Worm (Caenorhabditis elegans) whole organism, L3 larva: Measurements from ENCODE around the gene Y62H9A.12.
"Not testable (repeated sequence)": the region's sequence is repeated elsewhere in the genome, so short reads cannot be mapped to it uniquely, and the experiment has no call there.

ENCODE experiments used
- R02D3.7 ChIP-seq: fragments of 150-350 bp; optimal IDR thresholded peaks from 2 replicates; lab custom pipeline; 2014; ENCODE audit warnings: missing biosample characterization, missing genetic modification characterization
- ZK546.5 ChIP-seq: sonication (generic microtip); optimal IDR thresholded peaks from 2 replicates; lab custom pipeline; 2017; ENCODE audit warnings: missing biosample characterization, missing genetic modification characterization
- aly-2 ChIP-seq: fragments of 150-350 bp; optimal IDR thresholded peaks from 2 replicates; lab custom pipeline; 2014; ENCODE audit warnings: missing biosample characterization, missing genetic modification characterization
- ama-1 ChIP-seq: fragments of 150-350 bp; optimal IDR thresholded peaks from 2 replicates; lab custom pipeline; 2018
- ceh-16 ChIP-seq: sonication (generic microtip); optimal IDR thresholded peaks from 2 replicates; lab custom pipeline; 2017; ENCODE audit warnings: missing biosample characterization, missing genetic modification characterization
- ceh-28 ChIP-seq: fragments of 150-350 bp; optimal IDR thresholded peaks from 2 replicates; lab custom pipeline; 2014; ENCODE audit warnings: missing biosample characterization, missing genetic modification reagents, missing genetic modification characterization
- ceh-82 ChIP-seq: fragments of 150-350 bp; optimal IDR thresholded peaks from 2 replicates; lab custom pipeline; 2014; ENCODE audit warnings: missing biosample characterization, missing genetic modification characterization
- daf-12 ChIP-seq: fragments of 150-350 bp; optimal IDR thresholded peaks from 2 replicates; lab custom pipeline; 2014; ENCODE audit warnings: missing biosample characterization, missing genetic modification reagents, missing genetic modification characterization
- egl-27 ChIP-seq: sonication (generic microtip); optimal IDR thresholded peaks from 4 replicates; lab custom pipeline; 2017; ENCODE audit warnings: missing biosample characterization, missing genetic modification reagents, missing genetic modification characterization
- egl-5 ChIP-seq: fragments of 150-350 bp; optimal IDR thresholded peaks from 2 replicates; lab custom pipeline; 2017; ENCODE audit warnings: missing biosample characterization, missing genetic modification reagents, missing genetic modification characterization, inconsistent platforms
- elt-1 ChIP-seq: fragments of 150-350 bp; optimal IDR thresholded peaks from 2 replicates; lab custom pipeline; 2014; ENCODE audit warnings: missing biosample characterization, missing genetic modification characterization
- elt-2 ChIP-seq: sonication (generic microtip); optimal IDR thresholded peaks from 2 replicates; lab custom pipeline; 2016; ENCODE audit warnings: missing genetic modification reagents, mild to moderate bottlenecking, missing genetic modification characterization, missing compliant biosample characterization
- elt-3 ChIP-seq, 3 experiments: fragments of 150-350 bp in 1 of 3; sonication (generic microtip) in 2 of 3; optimal IDR thresholded peaks; 2 replicates in 2 of 3; 4 replicates in 1 of 3; lab custom pipeline; 2014 to 2017; ENCODE audit warnings: missing biosample characterization in 3 of 3, missing genetic modification characterization in 3 of 3
- eor-1 ChIP-seq, 2 experiments: fragments of 150-350 bp; optimal IDR thresholded peaks; 2 replicates each; lab custom pipeline; 2014 to 2018; ENCODE audit warnings: missing biosample characterization in 2 of 2, missing genetic modification characterization in 2 of 2
- fkh-10 ChIP-seq: sonication (generic microtip); optimal IDR thresholded peaks from 2 replicates; lab custom pipeline; 2017; ENCODE audit warnings: missing biosample characterization, missing genetic modification reagents, missing genetic modification characterization
- fkh-2 ChIP-seq: fragments of 150-350 bp; optimal IDR thresholded peaks from 2 replicates; lab custom pipeline; 2014; ENCODE audit warnings: missing biosample characterization, missing genetic modification reagents, missing genetic modification characterization
- fos-1 ChIP-seq: fragments of 150-350 bp; optimal IDR thresholded peaks from 2 replicates; lab custom pipeline; 2014; ENCODE audit warnings: missing biosample characterization, missing genetic modification characterization
- hmg-11 ChIP-seq: sonication (generic microtip); optimal IDR thresholded peaks from 2 replicates; lab custom pipeline; 2016; ENCODE audit warnings: missing genetic modification characterization, missing compliant biosample characterization
- jun-1 ChIP-seq: fragments of 150-350 bp; optimal IDR thresholded peaks from 2 replicates; lab custom pipeline; 2014; ENCODE audit warnings: missing biosample characterization, missing genetic modification reagents, missing genetic modification characterization
- lin-39 ChIP-seq: fragments of 150-350 bp; optimal IDR thresholded peaks from 2 replicates; lab custom pipeline; 2018; ENCODE audit warnings: missing biosample characterization, missing genetic modification reagents, missing genetic modification characterization
- lsy-12 ChIP-seq: sonication (generic microtip); optimal IDR thresholded peaks from 2 replicates; lab custom pipeline; 2016; ENCODE audit warnings: mild to moderate bottlenecking, missing genetic modification characterization, missing compliant biosample characterization
- mdl-1 ChIP-seq: fragments of 150-350 bp; optimal IDR thresholded peaks from 2 replicates; lab custom pipeline; 2014; ENCODE audit warnings: missing biosample characterization, missing genetic modification characterization
- mml-1 ChIP-seq: fragments of 150-350 bp; sonication (generic microtip); optimal IDR thresholded peaks from 3 replicates; lab custom pipeline; 2014; ENCODE audit warnings: missing biosample characterization, missing genetic modification characterization
- nfya-1 ChIP-seq: sonication (generic microtip); optimal IDR thresholded peaks from 2 replicates; lab custom pipeline; 2017; ENCODE audit warnings: missing genetic modification characterization, mild to moderate bottlenecking, missing compliant biosample characterization, antibody characterized with exemption, moderate library complexity; ENCODE audit not compliant: insufficient read depth
- nhr-11 ChIP-seq: fragments of 150-350 bp; optimal IDR thresholded peaks from 2 replicates; lab custom pipeline; 2014; ENCODE audit warnings: missing biosample characterization, missing genetic modification characterization
- nhr-12 ChIP-seq: fragments of 150-350 bp; optimal IDR thresholded peaks from 2 replicates; lab custom pipeline; 2014; ENCODE audit warnings: missing biosample characterization, missing genetic modification characterization
- nhr-23 ChIP-seq: fragments of 150-350 bp; optimal IDR thresholded peaks from 2 replicates; lab custom pipeline; 2014; ENCODE audit warnings: missing biosample characterization, missing genetic modification reagents, missing genetic modification characterization
- nhr-237 ChIP-seq: fragments of 150-350 bp; optimal IDR thresholded peaks from 2 replicates; lab custom pipeline; 2014; ENCODE audit warnings: missing biosample characterization, missing genetic modification characterization
- nhr-25 ChIP-seq: sonication (generic microtip); optimal IDR thresholded peaks from 2 replicates; lab custom pipeline; 2017; ENCODE audit warnings: missing biosample characterization, missing genetic modification characterization
- nhr-43 ChIP-seq: sonication (generic microtip); optimal IDR thresholded peaks from 2 replicates; lab custom pipeline; 2016; ENCODE audit warnings: mild to moderate bottlenecking, missing genetic modification characterization, missing compliant biosample characterization; ENCODE audit not compliant: poor library complexity, severe bottlenecking
- nhr-77 ChIP-seq: fragments of 150-350 bp; optimal IDR thresholded peaks from 2 replicates; lab custom pipeline; 2014; ENCODE audit warnings: missing biosample characterization, missing genetic modification characterization
- pha-4 ChIP-seq: fragments of 150-350 bp; optimal IDR thresholded peaks from 2 replicates; lab custom pipeline; 2014; ENCODE audit warnings: missing biosample characterization, missing genetic modification reagents, missing genetic modification characterization
- pqm-1 ChIP-seq: fragments of 150-350 bp; optimal IDR thresholded peaks from 2 replicates; lab custom pipeline; 2017; ENCODE audit warnings: missing biosample characterization, missing genetic modification characterization, inconsistent platforms
- skn-1 ChIP-seq: fragments of 150-350 bp; optimal IDR thresholded peaks from 2 replicates; lab custom pipeline; 2014; ENCODE audit warnings: missing biosample characterization, missing genetic modification characterization
- snpc-4 ChIP-seq: fragments of 150-350 bp; optimal IDR thresholded peaks from 2 replicates; lab custom pipeline; 2014; ENCODE audit warnings: missing biosample characterization, missing genetic modification characterization
- tbx-2 ChIP-seq: sonication (generic microtip); optimal IDR thresholded peaks from 2 replicates; lab custom pipeline; 2016; ENCODE audit warnings: mild to moderate bottlenecking, missing genetic modification characterization, missing compliant biosample characterization
- unc-39 ChIP-seq: sonication (generic microtip); optimal IDR thresholded peaks from 4 replicates; lab custom pipeline; 2017; ENCODE audit warnings: missing biosample characterization, missing genetic modification characterization
- zag-1 ChIP-seq: fragments of 150-350 bp; optimal IDR thresholded peaks from 2 replicates; lab custom pipeline; 2014; ENCODE audit warnings: missing biosample characterization, missing genetic modification characterization
- ztf-11 ChIP-seq: fragments of 150-350 bp; optimal IDR thresholded peaks from 2 replicates; lab custom pipeline; 2014; ENCODE audit warnings: missing biosample characterization, missing genetic modification characterization
- ztf-4 ChIP-seq: fragments of 150-350 bp; optimal IDR thresholded peaks from 2 replicates; lab custom pipeline; 2014; ENCODE audit warnings: missing biosample characterization, missing genetic modification characterization

Gene Y62H9A.12

ce11 chrX:11959838-11960237 lies 45.9 kb downstream of the Y62H9A.12 start, which contains the start of gene C49F5.8:
Gene C49F5.8, plus strand, starts transcription at chrX:11960138.
- no peak for TF ChIP-seq pha-4
- no peak for TF ChIP-seq elt-1 (tag; lab: Kevin White, UChicago)
- no peak for TF ChIP-seq mml-1 (tag; lab: Kevin White, UChicago)
- no peak for TF ChIP-seq ztf-4 (tag; lab: Kevin White, UChicago)
- TF ChIP-seq ceh-82: no peak
- TF ChIP-seq unc-39 (tag; lab: Kevin White, UChicago): no peak
- no peak for TF ChIP-seq R02D3.7 (tag; lab: Kevin White, UChicago)
- no peak for TF ChIP-seq ceh-16 (tag; lab: Kevin White, UChicago)
- no peak for TF ChIP-seq nhr-23 (tag; lab: Kevin White, UChicago)
- TF ChIP-seq egl-27: no peak
- no peak for TF ChIP-seq snpc-4 (tag; lab: Kevin White, UChicago)
- no peak for TF ChIP-seq fos-1 (tag; lab: Kevin White, UChicago)
- no peak for TF ChIP-seq elt-2 (tag; lab: Kevin White, UChicago)
- TF ChIP-seq nhr-25: no peak
- TF ChIP-seq nhr-12 (tag; lab: Kevin White, UChicago): no peak
- TF ChIP-seq nhr-11 (tag; lab: Kevin White, UChicago): no peak
- TF ChIP-seq nhr-77 (tag; lab: Kevin White, UChicago): no peak
- no peak for TF ChIP-seq tbx-2 (tag; lab: Kevin White, UChicago)

DNA sequence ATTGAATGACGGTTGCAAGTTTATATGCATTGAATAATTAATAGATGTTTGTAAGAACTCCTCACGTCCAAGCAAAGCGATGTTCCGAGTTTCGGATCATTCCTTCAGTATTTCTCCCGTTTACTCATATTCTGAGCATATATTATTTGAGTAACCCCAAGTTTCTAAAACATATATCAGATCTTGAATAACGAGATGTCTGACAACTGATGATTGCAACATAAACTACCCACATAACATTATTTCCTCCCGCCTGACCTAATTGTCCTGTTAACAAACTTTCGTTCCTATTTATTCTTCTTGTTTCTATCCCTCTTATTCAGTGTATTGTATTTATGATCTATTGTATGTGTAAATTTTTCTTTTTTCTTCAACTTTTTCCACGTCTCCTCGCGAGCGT lies 47.2 kb downstream of the Y62H9A.12 start, which contains the start of gene C49F5.13:
Gene C49F5.13, plus strand, starts transcription at position 301 of the 400 bp plus-strand sequence.
- TF ChIP-seq pqm-1, lin-39, nhr-11 (tag; lab: Kevin White, UChicago): not testable (repeated sequence)
- TF ChIP-seq, all 47 proteins: peak for 0; not testable (repeated sequence) for 47

DNA sequence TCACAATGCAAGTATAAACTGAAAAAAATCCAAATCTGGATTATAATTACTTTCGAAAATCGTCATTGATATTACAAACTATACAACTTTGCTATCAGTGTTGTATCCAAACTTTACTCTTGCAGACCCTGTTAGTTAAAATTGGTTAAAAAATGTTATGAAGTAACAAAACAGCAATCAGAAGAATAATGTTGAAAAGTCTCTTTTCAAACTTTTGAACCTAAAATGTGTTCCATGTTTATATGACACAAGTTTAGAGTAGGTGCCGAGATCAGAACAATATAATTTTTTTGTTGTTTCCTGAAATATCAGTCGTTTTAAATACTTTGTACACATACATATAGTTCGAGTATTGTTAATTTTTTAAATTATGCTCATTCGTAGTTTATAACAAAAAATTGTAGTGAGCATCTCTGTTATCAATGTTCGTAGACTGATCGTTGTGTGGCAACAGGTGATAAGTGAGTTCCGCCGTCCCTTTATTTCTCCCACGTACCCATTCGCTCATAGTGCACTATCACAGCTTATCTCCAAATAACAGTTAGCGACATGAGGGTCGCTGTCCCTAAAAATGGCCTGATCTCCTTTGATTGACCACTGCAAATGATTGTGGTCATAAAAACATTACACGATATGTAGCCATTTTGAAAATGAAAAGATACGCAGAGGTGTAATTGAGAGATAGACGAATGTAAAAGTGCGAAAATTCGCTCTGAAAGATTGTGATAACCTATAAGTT lies 48.3 kb downstream of the Y62H9A.12 start:
- peak; percentile 94 for TF ChIP-seq elt-2 (tag; lab: Kevin White, UChicago)
- no peak for TF ChIP-seq fkh-2 (tag; lab: Kevin White, UChicago)
- no peak for TF ChIP-seq nhr-25
- TF ChIP-seq elt-3 (tag; optimal IDR thresholded peaks at IDR 0.05; lab: Kevin White, UChicago): peak in 2 of 3 experiments; percentile 22 to 68
- TF ChIP-seq fkh-10 (GFP tag; lab: Kevin White, UChicago): no peak
- TF ChIP-seq hmg-11 (tag; lab: Kevin White, UChicago): no peak
- no peak for TF ChIP-seq lin-39 (tag; lab: Kevin White, UChicago)
- TF ChIP-seq jun-1 (tag; lab: Kevin White, UChicago): peak; percentile 33
- no peak for TF ChIP-seq ztf-11 (tag; lab: Kevin White, UChicago)
- TF ChIP-seq aly-2 (tag; lab: Kevin White, UChicago): no peak
- TF ChIP-seq pqm-1 (tag; lab: Kevin White, UChicago): peak; percentile 54

ce11 chrX:11963659-11964058 lies 49.7 kb downstream of the Y62H9A.12 start:
- TF ChIP-seq nhr-12 (tag; lab: Kevin White, UChicago) (no peak), lin-39 (tag; lab: Kevin White, UChicago) (no peak), ceh-28 (tag; lab: Kevin White, UChicago) (no peak), elt-1 (tag; lab: Kevin White, UChicago) (peak; percentile 74), ztf-11 (tag; lab: Kevin White, UChicago) (no peak), nhr-23 (tag; lab: Kevin White, UChicago) (peak; percentile 27), nhr-25 (peak; percentile 47)

- TF ChIP-seq fkh-10 (GFP tag; lab: Kevin White, UChicago): no peak
- no peak for TF ChIP-seq ceh-16 (tag; lab: Kevin White, UChicago)
- TF ChIP-seq snpc-4 (tag; lab: Kevin White, UChicago): no peak
- no peak for TF ChIP-seq mdl-1 (tag; lab: Kevin White, UChicago)
- TF ChIP-seq elt-1 (tag; lab: Kevin White, UChicago): no peak
- TF ChIP-seq pha-4: no peak
- TF ChIP-seq nfya-1 (tag; lab: Kevin White, UChicago): peak; percentile 0
- no peak for TF ChIP-seq egl-5 (tag; lab: Kevin White, UChicago)
- TF ChIP-seq nhr-77 (tag; lab: Kevin White, UChicago): no peak
- TF ChIP-seq elt-2 (tag; lab: Kevin White, UChicago): peak; percentile 83
- TF ChIP-seq nhr-237 (tag; lab: Kevin White, UChicago): no peak
- TF ChIP-seq hmg-11 (tag; lab: Kevin White, UChicago): no peak
- no peak for TF ChIP-seq aly-2 (tag; lab: Kevin White, UChicago)
- TF ChIP-seq unc-39 (tag; lab: Kevin White, UChicago): no peak
- TF ChIP-seq ama-1 (lab: Kevin White, UChicago): no peak
- TF ChIP-seq fkh-2 (tag; lab: Kevin White, UChicago): no peak
- TF ChIP-seq fos-1 (tag; lab: Kevin White, UChicago): peak; percentile 40
- no peak for TF ChIP-seq egl-27
- TF ChIP-seq ZK546.5: no peak
- no peak for TF ChIP-seq lsy-12 (tag; lab: Kevin White, UChicago)
- no peak for TF ChIP-seq skn-1 (tag; lab: Kevin White, UChicago)
- no peak for TF ChIP-seq daf-12 (tag; lab: Kevin White, UChicago)
- no peak for TF ChIP-seq ceh-82
- no peak for TF ChIP-seq zag-1 (tag; lab: Kevin White, UChicago)
- peak; percentile 10 for TF ChIP-seq nhr-43
- TF ChIP-seq eor-1 (tag; optimal IDR thresholded peaks at IDR 0.05; lab: Kevin White, UChicago): no peak
- TF ChIP-seq ceh-28 (tag; lab: Kevin White, UChicago): no peak
These were observed 50.6 kb downstream of the Y62H9A.12 start for ce11 chrX:11964555-11964954.
